Fruit fly (Drosophila melanogaster): Measurements from ENCODE around the gene bond.

- TF ChIP-seq h (optimal IDR thresholded peaks at IDR 0.05) (no peak), Sin3A (optimal IDR thresholded peaks at IDR 0.05) (no peak), ttk (optimal IDR thresholded peaks at IDR 0.05) (no peak), insv (optimal IDR thresholded peaks at IDR 0.05) (no peak)
Measured at dm6 chr3R:22598759-22599158, 48.3 kb downstream of the bond start.

All from Kc167 (cell line).